Fruit fly (Drosophila melanogaster) whole organism, prepupa: ENCODE measurements around the gene Pex23.

Source experiments
- CG10631 ChIP-seq: fragments of 200-800 bp; sonication (Bioruptor generic); optimal IDR thresholded peaks from 2 replicates; lab custom pipeline; 2016; ENCODE audit warnings: missing biosample characterization, missing genetic modification characterization
- CG10669 ChIP-seq: fragments of 200-800 bp; sonication (Bioruptor generic); optimal IDR thresholded peaks from 3 replicates; lab custom pipeline; 2018; ENCODE audit warnings: missing biosample characterization, mild to moderate bottlenecking, missing genetic modification characterization, moderate library complexity
- CG11902 ChIP-seq: fragments of 200-800 bp; sonication (Bioruptor generic); optimal IDR thresholded peaks from 3 replicates; lab custom pipeline; 2016; ENCODE audit warnings: missing biosample characterization, missing genetic modification characterization
- CG15336 ChIP-seq: fragments of 200-800 bp; sonication (Bioruptor generic); IDR thresholded peaks from 2 replicates; pipeline ENCODE4 v1.3.6; 2022; ENCODE audit warnings: missing biosample characterization, missing genetic modification characterization
- CG1621 ChIP-seq: fragments of 200-800 bp; sonication (Bioruptor generic); optimal IDR thresholded peaks from 3 replicates; lab custom pipeline; 2018; ENCODE audit warnings: missing biosample characterization, mild to moderate bottlenecking, missing genetic modification characterization
- CG3032 ChIP-seq: fragments of 200-800 bp; optimal IDR thresholded peaks from 2 replicates; lab custom pipeline; 2019; ENCODE audit warnings: missing biosample characterization, mild to moderate bottlenecking, missing genetic modification characterization, moderate library complexity
- CG31627 ChIP-seq: fragments of 200-800 bp; sonication (Bioruptor generic); optimal IDR thresholded peaks from 3 replicates; lab custom pipeline; 2016; ENCODE audit warnings: missing biosample characterization, missing genetic modification characterization
- CG32006 ChIP-seq: fragments of 200-800 bp; sonication (Bioruptor generic); optimal IDR thresholded peaks from 3 replicates; lab custom pipeline; 2017; ENCODE audit warnings: missing biosample characterization, mild to moderate bottlenecking, missing genetic modification characterization
- CG34406 ChIP-seq: fragments of 200-800 bp; sonication (Bioruptor generic); optimal IDR thresholded peaks from 3 replicates; lab custom pipeline; 2016; ENCODE audit warnings: missing biosample characterization, missing genetic modification characterization
- CG6276 ChIP-seq: fragments of 200-800 bp; sonication (Bioruptor generic); optimal IDR thresholded peaks from 2 replicates; lab custom pipeline; 2017; ENCODE audit warnings: missing biosample characterization, mild to moderate bottlenecking, missing genetic modification characterization
- CG6808 ChIP-seq: fragments of 200-800 bp; sonication (Bioruptor generic); optimal IDR thresholded peaks from 3 replicates; lab custom pipeline; 2017; ENCODE audit warnings: missing biosample characterization, missing genetic modification characterization, mild to moderate bottlenecking, moderate library complexity, missing genetic modification reagents
- CG6854 ChIP-seq: fragments of 200-800 bp; sonication (Bioruptor generic); optimal IDR thresholded peaks from 2 replicates; lab custom pipeline; 2017; ENCODE audit warnings: missing biosample characterization, mild to moderate bottlenecking, missing genetic modification characterization
- CG7368 ChIP-seq: fragments of 200-800 bp; sonication (Bioruptor generic); optimal IDR thresholded peaks from 3 replicates; lab custom pipeline; 2016; ENCODE audit warnings: missing biosample characterization, missing genetic modification characterization
- CG8319 ChIP-seq: fragments of 200-800 bp; sonication (Bioruptor generic); optimal IDR thresholded peaks from 3 replicates; lab custom pipeline; 2016; ENCODE audit warnings: missing biosample characterization, missing genetic modification characterization
- CG8632 ChIP-seq: fragments of 200-800 bp; sonication (Bioruptor generic); optimal IDR thresholded peaks from 3 replicates; lab custom pipeline; 2016; ENCODE audit warnings: missing biosample characterization, missing genetic modification characterization
- CG9139 ChIP-seq: fragments of 200-800 bp; sonication (Bioruptor generic); optimal IDR thresholded peaks from 3 replicates; lab custom pipeline; 2017; ENCODE audit warnings: missing biosample characterization, mild to moderate bottlenecking, missing genetic modification characterization
- Eip78C ChIP-seq: fragments of 200-800 bp; sonication (Bioruptor generic); peaks from one replicate; lab custom pipeline; 2016; ENCODE audit warnings: missing biosample characterization, missing genetic modification characterization
- Eip93F ChIP-seq: fragments of 200-800 bp; sonication (Bioruptor generic); optimal IDR thresholded peaks from 2 replicates; lab custom pipeline; 2016; ENCODE audit warnings: missing biosample characterization, mild to moderate bottlenecking, missing genetic modification characterization
- Ets21C ChIP-seq: fragments of 200-800 bp; sonication (Bioruptor generic); optimal IDR thresholded peaks from 3 replicates; lab custom pipeline; 2016; ENCODE audit warnings: missing biosample characterization, missing genetic modification characterization
- Ets96B ChIP-seq: fragments of 200-800 bp; optimal IDR thresholded peaks from 2 replicates; lab custom pipeline; 2019; ENCODE audit warnings: missing biosample characterization, mild to moderate bottlenecking, missing genetic modification characterization, moderate library complexity
- Gug ChIP-seq: fragments of 200-800 bp; sonication (Bioruptor generic); IDR thresholded peaks from 2 replicates; pipeline ENCODE4 v1.3.6; 2022; ENCODE audit warnings: missing biosample characterization, missing genetic modification characterization
- Hr39 ChIP-seq: fragments of 200-800 bp; sonication (Bioruptor generic); optimal IDR thresholded peaks from 2 replicates; lab custom pipeline; 2016; ENCODE audit warnings: missing biosample characterization, missing genetic modification characterization
- Hr4 ChIP-seq: fragments of 200-800 bp; sonication (Bioruptor generic); optimal IDR thresholded peaks from 3 replicates; lab custom pipeline; 2016; ENCODE audit warnings: missing biosample characterization, missing genetic modification characterization
- Lpt ChIP-seq: fragments of 200-800 bp; sonication (Bioruptor generic); optimal IDR thresholded peaks from 3 replicates; lab custom pipeline; 2016; ENCODE audit warnings: missing biosample characterization, missing genetic modification characterization
- Met ChIP-seq: fragments of 200-800 bp; sonication (Bioruptor generic); optimal IDR thresholded peaks from 3 replicates; lab custom pipeline; 2016; ENCODE audit warnings: missing biosample characterization, missing genetic modification characterization
- OdsH ChIP-seq: fragments of 200-800 bp; sonication (Bioruptor generic); optimal IDR thresholded peaks from 3 replicates; lab custom pipeline; 2016; ENCODE audit warnings: missing biosample characterization, missing genetic modification characterization
- Smox ChIP-seq: fragments of 200-800 bp; sonication (Bioruptor generic); optimal IDR thresholded peaks from 3 replicates; lab custom pipeline; 2016; ENCODE audit warnings: missing biosample characterization, missing genetic modification characterization
- Sox14 ChIP-seq: fragments of 200-800 bp; sonication (Bioruptor generic); optimal IDR thresholded peaks from 3 replicates; lab custom pipeline; 2016; ENCODE audit warnings: missing biosample characterization, missing genetic modification characterization
- achi ChIP-seq: fragments of 200-800 bp; sonication (Bioruptor generic); optimal IDR thresholded peaks from 3 replicates; lab custom pipeline; 2016; ENCODE audit warnings: missing biosample characterization, missing genetic modification characterization
- acj6 ChIP-seq: fragments of 200-800 bp; sonication (Bioruptor generic); optimal IDR thresholded peaks from 3 replicates; lab custom pipeline; 2016; ENCODE audit warnings: missing biosample characterization, missing genetic modification characterization
- cyc ChIP-seq: fragments of 200-800 bp; sonication (Bioruptor generic); optimal IDR thresholded peaks from 3 replicates; lab custom pipeline; 2016; ENCODE audit warnings: missing biosample characterization, missing genetic modification characterization
- esn ChIP-seq: fragments of 200-800 bp; sonication (Bioruptor generic); optimal IDR thresholded peaks from 2 replicates; lab custom pipeline; 2016; ENCODE audit warnings: missing biosample characterization, mild to moderate bottlenecking, missing genetic modification characterization, moderate library complexity
- fd59A ChIP-seq: fragments of 200-800 bp; sonication (Bioruptor generic); optimal IDR thresholded peaks from 2 replicates; lab custom pipeline; 2017; ENCODE audit warnings: missing biosample characterization, mild to moderate bottlenecking, missing genetic modification characterization, missing genetic modification reagents
- lz ChIP-seq: fragments of 200-800 bp; sonication (Bioruptor generic); optimal IDR thresholded peaks from 3 replicates; lab custom pipeline; 2016; ENCODE audit warnings: missing biosample characterization, missing genetic modification characterization
- net ChIP-seq: fragments of 200-800 bp; sonication (Bioruptor generic); optimal IDR thresholded peaks from 3 replicates; lab custom pipeline; 2016; ENCODE audit warnings: missing biosample characterization, missing genetic modification characterization
- pdm3 ChIP-seq: fragments of 200-800 bp; sonication (Bioruptor generic); optimal IDR thresholded peaks from 3 replicates; lab custom pipeline; 2016; ENCODE audit warnings: missing biosample characterization, missing genetic modification characterization
- svp ChIP-seq: fragments of 200-800 bp; sonication (Bioruptor generic); peaks from one replicate; lab custom pipeline; 2016; ENCODE audit warnings: missing biosample characterization, missing genetic modification characterization
- topi ChIP-seq: fragments of 200-800 bp; sonication (Bioruptor generic); optimal IDR thresholded peaks from 3 replicates; lab custom pipeline; 2016; ENCODE audit warnings: missing biosample characterization, missing genetic modification characterization
- vri ChIP-seq: fragments of 200-800 bp; sonication (Bioruptor generic); optimal IDR thresholded peaks from 3 replicates; lab custom pipeline; 2016; ENCODE audit warnings: missing biosample characterization, mild to moderate bottlenecking, missing genetic modification characterization

Pex23 gene

DNA sequence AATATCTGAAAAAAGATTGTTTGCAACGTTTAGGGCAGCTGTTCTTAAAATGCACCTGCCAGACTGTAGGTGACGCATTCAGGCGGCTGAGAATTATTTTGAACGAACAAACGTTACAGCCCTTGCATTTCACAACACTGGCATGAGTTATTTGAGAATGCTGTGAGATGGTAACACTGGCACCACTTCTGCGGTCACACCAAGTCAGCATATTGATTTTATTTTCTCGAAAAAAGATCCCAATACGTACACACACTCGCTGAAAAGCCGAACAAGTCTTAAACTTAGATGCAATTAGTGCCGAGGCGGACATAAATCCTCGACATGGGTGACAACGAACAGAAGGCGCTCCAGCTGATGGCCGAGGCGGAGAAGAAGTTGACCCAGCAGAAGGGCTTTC is 11.5 kb upstream of the Pex23 start, which contains the start of gene alphaSnap (continued):
- no peak for TF ChIP-seq CG9139 (GFP tag; lab: Kevin White, UChicago)
- TF ChIP-seq CG8319, result no peak
- no peak for TF ChIP-seq CG10669 (GFP tag; lab: Kevin White, UChicago)
- TF ChIP-seq Ets96B (tag; lab: Kevin White, UChicago), result no peak
- no peak for TF ChIP-seq acj6
- TF ChIP-seq Met (GFP tag; lab: Kevin White, UChicago), result no peak
- no peak for TF ChIP-seq net (GFP tag; lab: Kevin White, UChicago)
- TF ChIP-seq CG6808, result no peak
- TF ChIP-seq CG34406, result no peak
- no peak for TF ChIP-seq CG15336 (GFP tag; lab: Robert Waterston, UW)
- TF ChIP-seq CG6854, result no peak
- no peak for TF ChIP-seq Smox (GFP tag; lab: Kevin White, UChicago)
- no peak for TF ChIP-seq Gug (GFP tag; lab: Robert Waterston, UW)
- TF ChIP-seq, all 60 proteins: peak for 11

DNA sequence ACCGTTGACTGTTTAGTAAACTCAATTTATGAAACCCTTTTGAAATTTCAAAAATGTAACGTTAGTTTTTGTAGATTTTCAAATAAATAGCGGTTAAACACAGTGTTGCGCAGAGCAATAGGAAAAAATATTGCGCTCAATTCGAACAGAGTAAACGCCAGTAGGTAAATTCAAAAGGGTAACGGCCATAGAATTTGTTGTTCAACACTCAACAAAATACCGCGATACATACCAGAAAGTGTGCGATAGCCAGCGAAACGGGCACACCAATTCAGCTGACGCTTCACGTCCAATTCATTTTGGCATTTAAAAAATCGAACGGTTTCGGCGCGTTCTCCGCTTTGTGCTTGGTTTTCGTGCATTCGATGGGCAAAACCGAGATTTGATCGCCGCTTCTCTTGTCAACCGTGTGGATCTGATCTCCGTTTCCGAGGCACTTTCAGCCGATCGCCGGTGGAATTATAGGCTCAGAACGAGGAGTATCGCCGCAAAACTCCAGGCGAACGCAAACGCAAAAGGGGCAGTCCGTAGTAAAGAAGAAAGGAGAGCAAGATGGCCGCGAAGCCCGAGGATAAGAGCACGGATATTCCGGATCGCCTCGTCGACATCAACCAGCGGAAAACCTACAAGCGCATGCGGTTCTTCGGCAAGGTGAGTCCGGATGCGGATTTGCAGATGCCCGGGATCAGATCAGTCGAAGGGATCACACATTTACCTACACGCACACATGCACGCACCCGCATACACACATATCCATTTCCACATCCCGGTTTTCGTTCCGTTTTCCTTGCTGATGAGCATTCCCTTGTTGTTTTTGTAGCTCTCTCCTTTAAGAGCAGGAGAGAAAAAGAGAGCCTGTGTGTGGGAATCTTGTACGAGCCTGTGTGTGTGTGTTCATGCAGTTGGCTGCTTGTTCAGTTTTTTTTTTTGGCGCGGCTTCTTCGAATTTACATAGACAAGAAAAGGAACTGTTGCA is 8.1 kb upstream of the Pex23 start:
- no peak for TF ChIP-seq pdm3 (GFP tag; lab: Kevin White, UChicago)
- TF ChIP-seq CG8319, result no peak
- no peak for TF ChIP-seq Lpt
- no peak for TF ChIP-seq OdsH
- TF ChIP-seq lz (GFP tag; lab: Kevin White, UChicago), result peak; percentile 19
- TF ChIP-seq CG31627 (GFP tag; lab: Kevin White, UChicago), result peak; percentile 27
- no peak for TF ChIP-seq fd59A (GFP tag; lab: Kevin White, UChicago)
- peak; percentile 61 for TF ChIP-seq Eip78C
- TF ChIP-seq esn, result peak; percentile 33
- peak; percentile 80 for TF ChIP-seq CG1621 (tag; lab: Kevin White, UChicago)
- no peak for TF ChIP-seq CG32006 (GFP tag; lab: Kevin White, UChicago)
- peak; percentile 23 for TF ChIP-seq topi (GFP tag; lab: Kevin White, UChicago)
- TF ChIP-seq Sox14 (GFP tag; lab: Kevin White, UChicago), result peak; percentile 47
- TF ChIP-seq CG3032 (tag; lab: Kevin White, UChicago), result peak; percentile 11
- TF ChIP-seq Hr4 (GFP tag; lab: Kevin White, UChicago), result no peak
- TF ChIP-seq cyc (GFP tag; lab: Kevin White, UChicago), result peak; percentile 36
- TF ChIP-seq CG6276 (GFP tag; lab: Kevin White, UChicago), result no peak
- TF ChIP-seq CG8632 (GFP tag; lab: Kevin White, UChicago), result no peak
- TF ChIP-seq Ets21C (GFP tag; lab: Kevin White, UChicago), result no peak
- peak; percentile 63 for TF ChIP-seq achi (GFP tag; lab: Kevin White, UChicago)
- no peak for TF ChIP-seq vri (GFP tag; lab: Kevin White, UChicago)
- no peak for TF ChIP-seq svp (GFP tag; lab: Kevin White, UChicago)

DNA sequence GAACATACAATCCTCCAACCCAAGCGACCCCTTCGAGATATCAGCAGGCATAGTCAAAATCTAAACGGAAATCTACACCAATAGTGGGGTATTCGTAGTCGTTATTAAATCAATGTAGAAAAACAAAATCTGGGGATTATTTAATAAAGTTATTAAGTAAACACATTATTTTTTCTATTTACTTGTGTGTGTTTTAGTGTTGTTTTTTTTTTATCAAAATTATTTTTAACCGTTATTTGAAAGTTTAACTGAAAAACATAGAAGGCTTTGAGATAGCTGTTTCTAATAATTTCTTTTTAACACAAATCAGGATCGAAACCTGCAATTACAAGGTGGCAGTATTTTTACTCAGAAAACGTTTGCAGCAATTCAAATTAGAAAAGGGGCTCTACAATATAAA is 7.4 kb upstream of the Pex23 start, which contains the start of gene polo:
TSS of gene polo (plus strand) at position 301 of the 400 bp plus-strand sequence.
- no peak for TF ChIP-seq CG11902 (GFP tag; lab: Kevin White, UChicago)
- no peak for TF ChIP-seq pdm3 (GFP tag; lab: Kevin White, UChicago)

DNA sequence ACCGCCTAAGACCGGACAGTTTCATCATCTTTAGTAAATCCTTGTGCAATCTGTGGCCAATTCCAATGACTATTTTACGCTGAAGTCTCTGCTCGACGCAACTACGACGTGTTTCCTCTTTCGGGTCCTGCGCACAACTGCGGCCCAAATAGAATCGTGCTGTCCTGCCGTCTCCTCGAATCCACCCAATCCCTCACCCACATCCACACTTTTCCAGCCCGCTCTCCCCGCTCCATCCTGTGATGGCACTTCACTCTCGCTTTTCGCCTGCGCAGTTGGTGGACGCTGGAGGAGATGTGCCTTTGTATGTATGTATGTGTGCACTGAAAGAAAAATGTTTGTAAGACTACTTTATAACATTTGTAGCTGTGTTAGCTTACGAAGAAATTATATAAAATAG is 4.2 kb upstream of the Pex23 start, which contains the start of gene CG32225:
TSS of gene CG32225 (minus strand) at position 142 of the 400 bp plus-strand sequence.
- TF ChIP-seq Hr39 (GFP tag; lab: Kevin White, UChicago) (no peak), CG7368 (GFP tag; lab: Kevin White, UChicago) (peak; percentile 31), Eip78C (peak; percentile 47), CG6854 (no peak), CG10631 (GFP tag; lab: Kevin White, UChicago) (no peak), Hr4 (GFP tag; lab: Kevin White, UChicago) (peak; percentile 6), Eip93F (GFP tag; lab: Kevin White, UChicago) (no peak)
